Worm (Caenorhabditis elegans) whole organism, midembryonic: ENCODE results near the gene col-185.

Source experiments
- T22C8.4 ChIP-seq: fragments of 200-800 bp; sonication (Bioruptor generic); IDR thresholded peaks from 2 replicates; pipeline ENCODE4 v1.3.6; 2022; ENCODE audit warnings: missing genetic modification characterization, missing compliant biosample characterization
- flt-1 ChIP-seq: fragments of 200-800 bp; sonication (Bioruptor generic); IDR thresholded peaks from 2 replicates; pipeline ENCODE4 v1.3.6; 2022; ENCODE audit warnings: missing genetic modification characterization, missing compliant biosample characterization
- tab-1 ChIP-seq: fragments of 200-800 bp; sonication (Bioruptor generic); IDR thresholded peaks from 2 replicates; pipeline ENCODE4 v1.3.6; 2022; ENCODE audit warnings: missing genetic modification characterization, missing compliant biosample characterization
- ztf-29 ChIP-seq: fragments of 200-800 bp; sonication (Bioruptor generic); IDR thresholded peaks from 2 replicates; pipeline ENCODE4 v1.3.6; 2022; ENCODE audit warnings: missing genetic modification reagents, missing genetic modification characterization, missing compliant biosample characterization

DNA sequence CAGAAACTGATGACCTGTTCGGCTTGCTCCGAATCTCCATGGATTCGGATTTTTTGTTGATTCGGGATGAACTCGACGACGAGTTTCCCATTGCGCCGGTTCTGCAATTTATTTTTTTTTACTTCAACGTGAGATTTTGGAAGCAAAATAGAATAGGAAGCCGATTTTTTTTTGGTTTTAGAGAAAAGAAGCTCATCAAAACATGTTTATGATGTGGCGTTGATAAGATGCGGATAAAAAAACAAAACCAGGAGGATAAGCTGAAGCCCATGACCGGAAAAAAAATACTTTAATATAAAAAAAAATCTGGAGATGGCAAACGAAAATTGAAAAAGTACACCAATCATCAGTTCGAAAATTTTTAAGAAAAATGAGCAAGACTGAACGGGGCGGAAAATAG, 45.2 kb upstream of the col-185 start, which contains the start of gene glb-20:
- TF ChIP-seq flt-1 (GFP tag; lab: Robert Waterston, UW) (no peak), ztf-29 (GFP tag; lab: Robert Waterston, UW) (no peak), tab-1 (GFP tag; lab: Robert Waterston, UW) (no peak), T22C8.4 (no peak)
